Fruit fly (Drosophila melanogaster) whole organism, embryonic: Measurements from ENCODE around the gene CG31675.

Experiments used
- Adf1 ChIP-seq: fragments of 200-800 bp; sonication (Bioruptor generic); IDR thresholded peaks from 2 replicates; pipeline ENCODE4 v1.3.6; 2022; ENCODE audit warnings: missing biosample characterization, missing genetic modification characterization
- CG1024 ChIP-seq: fragments of 200-800 bp; sonication (Bioruptor generic); IDR thresholded peaks from 2 replicates; pipeline ENCODE4 v1.3.6; 2022; ENCODE audit warnings: missing biosample characterization, missing genetic modification characterization
- CG10274 ChIP-seq: fragments of 200-800 bp; sonication (Bioruptor generic); optimal IDR thresholded peaks from 3 replicates; lab custom pipeline; 2017; ENCODE audit warnings: missing biosample characterization, mild to moderate bottlenecking, missing genetic modification characterization
- CG10366 ChIP-seq: fragments of 200-800 bp; sonication (Bioruptor generic); IDR thresholded peaks from 2 replicates; pipeline ENCODE4 v1.3.6; 2022; ENCODE audit warnings: missing biosample characterization, missing genetic modification characterization
- CG10654 ChIP-seq: fragments of 200-800 bp; sonication (Bioruptor generic); optimal IDR thresholded peaks from 2 replicates; lab custom pipeline; 2016; ENCODE audit warnings: missing biosample characterization, missing genetic modification characterization
- CG11247 ChIP-seq: fragments of 200-800 bp; sonication (Bioruptor generic); IDR thresholded peaks from 2 replicates; pipeline ENCODE4 v1.3.6; 2022; ENCODE audit warnings: missing biosample characterization, missing genetic modification characterization
- CG11398 ChIP-seq: fragments of 200-800 bp; sonication (Bioruptor generic); optimal IDR thresholded peaks from 2 replicates; lab custom pipeline; 2016; ENCODE audit warnings: missing biosample characterization, missing genetic modification characterization
- CG11504 ChIP-seq: fragments of 200-800 bp; sonication (Bioruptor generic); optimal IDR thresholded peaks from 3 replicates; lab custom pipeline; 2019; ENCODE audit warnings: missing biosample characterization, mild to moderate bottlenecking, missing genetic modification characterization, moderate library complexity
- CG12391 ChIP-seq: fragments of 200-800 bp; sonication (Bioruptor generic); optimal IDR thresholded peaks from 3 replicates; lab custom pipeline; 2018; ENCODE audit warnings: missing biosample characterization, mild to moderate bottlenecking, missing genetic modification characterization, moderate library complexity
- CG13287 ChIP-seq: fragments of 200-800 bp; sonication (Bioruptor generic); IDR thresholded peaks from 2 replicates; pipeline ENCODE4 v1.3.6; 2022; ENCODE audit warnings: missing biosample characterization, missing genetic modification characterization; ENCODE audit not compliant: partially characterized antibody
- CG16813 ChIP-seq: fragments of 200-800 bp; sonication (Bioruptor generic); IDR thresholded peaks from 3 replicates; pipeline ENCODE4 v1.3.6; 2022; ENCODE audit warnings: missing biosample characterization, missing genetic modification characterization; ENCODE audit not compliant: partially characterized antibody
- CG17186 ChIP-seq: fragments of 200-800 bp; sonication (Bioruptor generic); optimal IDR thresholded peaks from 3 replicates; lab custom pipeline; 2017; ENCODE audit warnings: missing biosample characterization, missing genetic modification reagents, missing genetic modification characterization
- CG17912 ChIP-seq: fragments of 200-800 bp; sonication (Bioruptor generic); optimal IDR thresholded peaks from 2 replicates; lab custom pipeline; 2018; ENCODE audit warnings: missing biosample characterization, mild to moderate bottlenecking, missing genetic modification characterization
- CG18011 ChIP-seq: fragments of 200-800 bp; sonication (Bioruptor generic); optimal IDR thresholded peaks from 2 replicates; lab custom pipeline; 2017; ENCODE audit warnings: missing biosample characterization, missing genetic modification characterization, mild to moderate bottlenecking, moderate library complexity, missing genotype
- CG18764 ChIP-seq: fragments of 200-800 bp; sonication (Bioruptor generic); optimal IDR thresholded peaks from 3 replicates; lab custom pipeline; 2016; ENCODE audit warnings: missing biosample characterization, missing genetic modification characterization
- CG2116 ChIP-seq: fragments of 200-800 bp; sonication (Bioruptor generic); optimal IDR thresholded peaks from 3 replicates; lab custom pipeline; 2018; ENCODE audit warnings: missing biosample characterization, mild to moderate bottlenecking, missing genetic modification characterization
- CG33557 ChIP-seq: fragments of 200-800 bp; sonication (Bioruptor generic); optimal IDR thresholded peaks from 2 replicates; lab custom pipeline; 2019; ENCODE audit warnings: missing biosample characterization, mild to moderate bottlenecking, missing genetic modification characterization, moderate library complexity
- CG3726 ChIP-seq: fragments of 200-800 bp; sonication (Bioruptor generic); IDR thresholded peaks from 3 replicates; pipeline ENCODE4, ENCODE4 v1.3.6; 2022; ENCODE audit warnings: missing biosample characterization, missing genetic modification characterization
- CG42726 ChIP-seq: fragments of 200-800 bp; sonication (Bioruptor generic); IDR thresholded peaks from 2 replicates; pipeline ENCODE4 v1.3.6; 2022; ENCODE audit warnings: missing biosample characterization, missing genetic modification characterization; ENCODE audit not compliant: partially characterized antibody
- CG4328 ChIP-seq: fragments of 200-800 bp; sonication (Bioruptor generic); optimal IDR thresholded peaks from 3 replicates; lab custom pipeline; 2017; ENCODE audit warnings: missing biosample characterization, missing genetic modification reagents, missing genetic modification characterization
- CG4730 ChIP-seq: fragments of 200-800 bp; sonication (Bioruptor generic); IDR thresholded peaks from 2 replicates; pipeline ENCODE4 v1.3.6; 2022; ENCODE audit warnings: missing biosample characterization, missing genetic modification characterization
- CG7928 ChIP-seq: fragments of 200-800 bp; sonication (Bioruptor generic); optimal IDR thresholded peaks from 2 replicates; lab custom pipeline; 2017; ENCODE audit warnings: missing biosample characterization, mild to moderate bottlenecking, missing genetic modification characterization
- CG9215 ChIP-seq: fragments of 200-800 bp; sonication (Bioruptor generic); IDR thresholded peaks from 2 replicates; pipeline ENCODE4 v1.3.6; 2022; ENCODE audit warnings: missing biosample characterization, missing genetic modification characterization
- Dbx ChIP-seq: fragments of 200-800 bp; sonication (Bioruptor generic); IDR thresholded peaks from 3 replicates; pipeline ENCODE4 v1.3.6; 2022; ENCODE audit warnings: missing biosample characterization, missing genetic modification characterization
- Deaf1 ChIP-seq: fragments of 200-800 bp; optimal IDR thresholded peaks from 3 replicates; lab custom pipeline; 2019; ENCODE audit warnings: missing biosample characterization, mild to moderate bottlenecking, missing genetic modification characterization, moderate library complexity
- HHEX ChIP-seq: fragments of 200-800 bp; sonication (Bioruptor generic); optimal IDR thresholded peaks from 3 replicates; lab custom pipeline; 2017; ENCODE audit warnings: missing biosample characterization, mild to moderate bottlenecking, missing genetic modification characterization, missing genetic modification reagents
- HLH3B ChIP-seq: fragments of 200-800 bp; sonication (Bioruptor generic); IDR thresholded peaks from 2 replicates; pipeline ENCODE4 v1.3.6; 2022; ENCODE audit warnings: missing biosample characterization, missing genetic modification characterization
- Hsf ChIP-seq: fragments of 200-800 bp; sonication (Bioruptor generic); optimal IDR thresholded peaks from 3 replicates; lab custom pipeline; 2016; ENCODE audit warnings: missing biosample characterization, missing genetic modification characterization
- Meics ChIP-seq: fragments of 200-800 bp; sonication (Bioruptor generic); optimal IDR thresholded peaks from 2 replicates; lab custom pipeline; 2017; ENCODE audit warnings: missing biosample characterization, mild to moderate bottlenecking, missing genetic modification characterization
- NFAT ChIP-seq: fragments of 200-800 bp; sonication (Bioruptor generic); IDR thresholded peaks from 2 replicates; pipeline ENCODE4 v1.3.6; 2022; ENCODE audit warnings: missing biosample characterization, missing genetic modification characterization
- Six4 ChIP-seq: fragments of 200-800 bp; sonication (Bioruptor generic); optimal IDR thresholded peaks from 2 replicates; lab custom pipeline; 2016; ENCODE audit warnings: missing biosample characterization, missing genetic modification characterization
- Stat92E ChIP-seq, 3 experiments: fragments of >200 bp in 2 of 3; fragments of 200-800 bp in 1 of 3; sonication (Bioruptor generic) in 1 of 3; optimal IDR thresholded peaks; 2 replicates each; lab custom pipeline; 2017 to 2019; ENCODE audit warnings: missing biosample characterization in 3 of 3, missing genetic modification characterization in 3 of 3, mild to moderate bottlenecking in 1 of 3, moderate library complexity in 1 of 3
- Trl ChIP-seq, 3 experiments: fragments of >200 bp in 2 of 3; fragments of 200-800 bp in 1 of 3; sonication (Bioruptor generic) in 1 of 3; optimal IDR thresholded peaks; 2 replicates in 1 of 3; 3 replicates in 2 of 3; lab custom pipeline; 2016 to 2017; ENCODE audit warnings: missing biosample characterization in 1 of 3, missing genetic modification characterization in 1 of 3
- Xbp1 ChIP-seq: fragments of 200-800 bp; sonication (Bioruptor generic); optimal IDR thresholded peaks from 3 replicates; lab custom pipeline; 2016; ENCODE audit warnings: missing biosample characterization, mild to moderate bottlenecking, missing genetic modification characterization
- gcm ChIP-seq: fragments of 200-800 bp; sonication (Bioruptor generic); optimal IDR thresholded peaks from 2 replicates; lab custom pipeline; 2019; ENCODE audit warnings: missing biosample characterization, mild to moderate bottlenecking, missing genetic modification characterization, moderate library complexity
- gsb ChIP-seq: fragments of 200-800 bp; sonication (Bioruptor generic); IDR thresholded peaks from 2 replicates; pipeline ENCODE4 v1.3.6; 2022; ENCODE audit warnings: missing biosample characterization, missing genetic modification characterization
- knrl ChIP-seq: fragments of 200-800 bp; sonication (Bioruptor generic); IDR thresholded peaks from 3 replicates; pipeline ENCODE4 v1.3.6; 2022; ENCODE audit warnings: missing biosample characterization, missing genetic modification characterization; ENCODE audit not compliant: partially characterized antibody
- odd ChIP-seq: fragments of 200-800 bp; sonication (Bioruptor generic); optimal IDR thresholded peaks from 2 replicates; lab custom pipeline; 2017; ENCODE audit warnings: missing biosample characterization, mild to moderate bottlenecking, missing genetic modification characterization
- phol ChIP-seq: fragments of 200-800 bp; sonication (Bioruptor generic); optimal IDR thresholded peaks from 3 replicates; lab custom pipeline; 2018; ENCODE audit warnings: missing biosample characterization, mild to moderate bottlenecking, missing genetic modification characterization, moderate library complexity
- sd ChIP-seq: fragments of 200-800 bp; sonication (Bioruptor generic); optimal IDR thresholded peaks from 3 replicates; lab custom pipeline; 2018; ENCODE audit warnings: missing biosample characterization, mild to moderate bottlenecking, missing genetic modification characterization, moderate library complexity
- slbo ChIP-seq: fragments of 200-800 bp; sonication (Bioruptor generic); IDR thresholded peaks from 2 replicates; pipeline ENCODE4 v1.3.6; 2022; ENCODE audit warnings: missing biosample characterization, missing genetic modification characterization
- slou ChIP-seq: fragments of 200-800 bp; sonication (Bioruptor generic); optimal IDR thresholded peaks from 3 replicates; lab custom pipeline; 2016; ENCODE audit warnings: missing biosample characterization, missing genetic modification characterization
- stc ChIP-seq: fragments of 200-800 bp; sonication (Bioruptor generic); IDR thresholded peaks from 2 replicates; pipeline ENCODE4 v1.3.6; 2022; ENCODE audit warnings: missing biosample characterization, missing genetic modification characterization
- trem ChIP-seq: fragments of 200-800 bp; optimal IDR thresholded peaks from 3 replicates; lab custom pipeline; 2019; ENCODE audit warnings: missing biosample characterization, mild to moderate bottlenecking, missing genetic modification characterization, moderate library complexity

CG31675 gene

dm6 chr2L:20852092-20852628 is 15.4 kb upstream of the CG31675 start, which contains the start of gene twit (continued):
- TF ChIP-seq HLH3B (no peak), CG2116 (GFP tag; lab: Kevin White, UChicago) (no peak), CG11504 (tag; lab: Kevin White, UChicago) (peak; percentile 41), CG13287 (GFP tag; lab: Robert Waterston, UW) (no peak), CG3726 (GFP tag; lab: Robert Waterston, UW) (no peak), Deaf1 (tag; lab: Kevin White, UChicago) (peak; percentile 56), Trl (optimal IDR thresholded peaks at IDR 0.05; lab: Kevin White, UChicago) (no peak), Trl (GFP tag; optimal IDR thresholded peaks at IDR 0.05; lab: Kevin White, UChicago) (no peak), sd (tag; lab: Kevin White, UChicago) (no peak), NFAT (no peak), gsb (GFP tag; lab: Robert Waterston, UW) (no peak), gcm (GFP tag; lab: Kevin White, UChicago) (peak; percentile 12), Six4 (GFP tag; lab: Kevin White, UChicago) (no peak), HHEX (GFP tag; lab: Kevin White, UChicago) (no peak), Dbx (GFP tag; lab: Robert Waterston, UW) (no peak), CG7928 (GFP tag; lab: Kevin White, UChicago) (no peak), knrl (GFP tag; lab: Robert Waterston, UW) (no peak), Adf1 (peak; percentile 28; the same call in 1 of the 2 replicates), stc (GFP tag; lab: Robert Waterston, UW) (no peak), CG16813 (GFP tag; lab: Robert Waterston, UW) (no peak), CG12391 (tag; lab: Kevin White, UChicago) (no peak)

- TF ChIP-seq CG17186 (GFP tag; lab: Kevin White, UChicago) (no peak), Six4 (GFP tag; lab: Kevin White, UChicago) (no peak)
These were observed 9.8 kb upstream of the CG31675 start, which contains the start of gene CG14400 for dm6 chr2L:20857791-20858190. TSS of gene CG14400 (minus strand) at chr2L:20857891.

- TF ChIP-seq Xbp1 (GFP tag; lab: Kevin White, UChicago) (no peak), CG11247 (GFP tag; lab: Robert Waterston, UW) (no peak), Hsf (GFP tag; lab: Kevin White, UChicago) (no peak), slou (GFP tag; lab: Kevin White, UChicago) (no peak), CG9215 (GFP tag; lab: Robert Waterston, UW) (peak; percentile 79), CG33557 (no peak), odd (no peak), CG11398 (GFP tag; lab: Kevin White, UChicago) (no peak), CG18764 (GFP tag; lab: Kevin White, UChicago) (no peak), CG18011 (no peak), Meics (GFP tag; lab: Kevin White, UChicago) (peak; percentile 17), CG17912 (GFP tag; lab: Kevin White, UChicago) (no peak), CG42726 (GFP tag; lab: Robert Waterston, UW) (no peak), CG4328 (no peak), phol (no peak), CG10274 (no peak), Stat92E (GFP tag; optimal IDR thresholded peaks at IDR 0.05; lab: Kevin White, UChicago) (peak in 1 of 3 experiments; percentile 20), CG10366 (no peak), slbo (GFP tag; lab: Robert Waterston, UW) (peak; percentile 36; the same call in 1 of the 2 replicates), CG4730 (GFP tag; lab: Robert Waterston, UW) (no peak), CG10654 (GFP tag; lab: Kevin White, UChicago) (no peak), CG1024 (no peak), trem (tag; lab: Kevin White, UChicago) (no peak)
These were observed 8.9 kb upstream of the CG31675 start, which contains the start of gene bero for dm6 chr2L:20858371-20859340. TSS of gene bero (plus strand) at chr2L:20858695.
